Worm (Caenorhabditis elegans) whole organism, late embryonic: ENCODE data around the gene srw-85.

ENCODE experiments used
- C08G9.2 ChIP-seq: sonication (generic microtip); optimal IDR thresholded peaks from 2 replicates; lab custom pipeline; 2016; ENCODE audit warnings: mild to moderate bottlenecking, missing genetic modification characterization, moderate library complexity, missing compliant biosample characterization
- F13H6.1 ChIP-seq: sonication (generic microtip); optimal IDR thresholded peaks from 2 replicates; lab custom pipeline; 2016; ENCODE audit warnings: missing genetic modification characterization, missing compliant biosample characterization
- K02D7.2 ChIP-seq: sonication (generic microtip); optimal IDR thresholded peaks from 2 replicates; lab custom pipeline; 2017; ENCODE audit warnings: mild to moderate bottlenecking, missing genetic modification characterization, missing compliant biosample characterization
- T23F11.4 ChIP-seq: fragments of 200-800 bp; sonication (Bioruptor generic); optimal IDR thresholded peaks from 2 replicates; lab custom pipeline; 2018; ENCODE audit warnings: mild to moderate bottlenecking, missing genetic modification characterization, missing compliant biosample characterization
- Y22D7AL.16 ChIP-seq: sonication (generic microtip); optimal IDR thresholded peaks from 2 replicates; lab custom pipeline; 2016; ENCODE audit warnings: missing genetic modification characterization, missing compliant biosample characterization
- ahr-1 ChIP-seq: sonication (generic microtip); optimal IDR thresholded peaks from 2 replicates; lab custom pipeline; 2016; ENCODE audit warnings: missing genetic modification characterization, missing compliant biosample characterization
- ceh-18 ChIP-seq: sonication (generic microtip); optimal IDR thresholded peaks from 2 replicates; lab custom pipeline; 2016; ENCODE audit warnings: missing genetic modification characterization, missing compliant biosample characterization
- ceh-31 ChIP-seq: sonication (generic microtip); optimal IDR thresholded peaks from 2 replicates; lab custom pipeline; 2016; ENCODE audit warnings: missing genetic modification characterization, missing compliant biosample characterization
- ceh-34 ChIP-seq: sonication (generic microtip); optimal IDR thresholded peaks from 2 replicates; lab custom pipeline; 2016; ENCODE audit warnings: mild to moderate bottlenecking, missing genetic modification characterization, missing compliant biosample characterization
- ceh-45 ChIP-seq: fragments of 200-800 bp; sonication (Bioruptor generic); IDR thresholded peaks from 2 replicates; pipeline ENCODE4 v1.3.6; 2022; ENCODE audit warnings: missing genetic modification reagents, missing genetic modification characterization, missing compliant biosample characterization
- ceh-48 ChIP-seq: sonication (generic microtip); optimal IDR thresholded peaks from 2 replicates; lab custom pipeline; 2016; ENCODE audit warnings: missing genetic modification characterization, inconsistent platforms, missing compliant biosample characterization
- ceh-6 ChIP-seq: fragments of 200-800 bp; sonication (Bioruptor generic); optimal IDR thresholded peaks from 2 replicates; lab custom pipeline; 2018; ENCODE audit warnings: mild to moderate bottlenecking, missing genetic modification characterization, missing compliant biosample characterization
- ceh-9 ChIP-seq: sonication (generic microtip); optimal IDR thresholded peaks from 2 replicates; lab custom pipeline; 2016; ENCODE audit warnings: mild to moderate bottlenecking, missing genetic modification characterization, inconsistent platforms, missing compliant biosample characterization
- dve-1 ChIP-seq: sonication (generic microtip); optimal IDR thresholded peaks from 2 replicates; lab custom pipeline; 2017; ENCODE audit warnings: antibody characterized with exemption, mild to moderate bottlenecking, missing genetic modification characterization, missing compliant biosample characterization
- elt-4 ChIP-seq: sonication (generic microtip); optimal IDR thresholded peaks from 2 replicates; lab custom pipeline; 2016; ENCODE audit warnings: missing genetic modification characterization, missing compliant biosample characterization
- ets-4 ChIP-seq: sonication (generic microtip); optimal IDR thresholded peaks from 2 replicates; lab custom pipeline; 2016; ENCODE audit warnings: missing genetic modification characterization, missing compliant biosample characterization
- eyg-1 ChIP-seq: sonication (generic microtip); optimal IDR thresholded peaks from 2 replicates; lab custom pipeline; 2016; ENCODE audit warnings: missing genotype, missing genetic modification characterization, missing compliant biosample characterization
- fax-1 ChIP-seq: sonication (generic microtip); optimal IDR thresholded peaks from 2 replicates; lab custom pipeline; 2016; ENCODE audit warnings: missing genotype, missing genetic modification characterization, missing compliant biosample characterization
- fkh-6 ChIP-seq: sonication (generic microtip); optimal IDR thresholded peaks from 2 replicates; lab custom pipeline; 2016; ENCODE audit warnings: missing genetic modification characterization, missing compliant biosample characterization
- gmeb-2 ChIP-seq: sonication (generic microtip); optimal IDR thresholded peaks from 2 replicates; lab custom pipeline; 2016; ENCODE audit warnings: missing genetic modification characterization, inconsistent platforms, missing compliant biosample characterization
- hlh-13 ChIP-seq: fragments of 200-800 bp; sonication (Bioruptor generic); optimal IDR thresholded peaks from 2 replicates; lab custom pipeline; 2018; ENCODE audit warnings: mild to moderate bottlenecking, missing genetic modification characterization, missing compliant biosample characterization
- hlh-30 ChIP-seq: sonication (generic microtip); optimal IDR thresholded peaks from 2 replicates; lab custom pipeline; 2017; ENCODE audit warnings: antibody characterized with exemption, missing genetic modification characterization, missing compliant biosample characterization; ENCODE audit not compliant: insufficient read depth
- lim-6 ChIP-seq: sonication (generic microtip); optimal IDR thresholded peaks from 2 replicates; lab custom pipeline; 2016; ENCODE audit warnings: missing genetic modification characterization, missing compliant biosample characterization
- lin-11 ChIP-seq: fragments of 200-800 bp; sonication (Bioruptor generic); optimal IDR thresholded peaks from 2 replicates; lab custom pipeline; 2018; ENCODE audit warnings: mild to moderate bottlenecking, missing genetic modification characterization, missing compliant biosample characterization
- madf-2 ChIP-seq: sonication (generic microtip); optimal IDR thresholded peaks from 2 replicates; lab custom pipeline; 2017; ENCODE audit warnings: missing genetic modification characterization, missing compliant biosample characterization
- mec-3 ChIP-seq: sonication (generic microtip); optimal IDR thresholded peaks from 2 replicates; lab custom pipeline; 2016; ENCODE audit warnings: borderline replicate concordance, missing genetic modification characterization, missing compliant biosample characterization
- nhr-11 ChIP-seq: fragments of 150-350 bp; optimal IDR thresholded peaks from 2 replicates; lab custom pipeline; 2014; ENCODE audit warnings: missing biosample characterization, missing genetic modification characterization
- nhr-232 ChIP-seq: sonication (generic microtip); optimal IDR thresholded peaks from 2 replicates; lab custom pipeline; 2016; ENCODE audit warnings: missing genetic modification characterization, missing compliant biosample characterization
- npax-4 ChIP-seq: sonication (generic microtip); optimal IDR thresholded peaks from 2 replicates; lab custom pipeline; 2016; ENCODE audit warnings: missing genetic modification characterization, missing compliant biosample characterization
- odd-2 ChIP-seq: sonication (generic microtip); optimal IDR thresholded peaks from 2 replicates; lab custom pipeline; 2017; ENCODE audit warnings: antibody characterized with exemption, mild to moderate bottlenecking, missing genetic modification characterization, missing compliant biosample characterization
- pag-3 ChIP-seq: sonication (generic microtip); optimal IDR thresholded peaks from 2 replicates; lab custom pipeline; 2016; ENCODE audit warnings: missing compliant biosample characterization, missing genetic modification characterization, borderline replicate concordance
- pqm-1 ChIP-seq: sonication (generic microtip); optimal IDR thresholded peaks from 2 replicates; lab custom pipeline; 2016; ENCODE audit warnings: missing genetic modification characterization, missing compliant biosample characterization
- pros-1 ChIP-seq: fragments of 150-350 bp; optimal IDR thresholded peaks from 2 replicates; lab custom pipeline; 2014; ENCODE audit warnings: missing biosample characterization, missing genetic modification reagents, missing genetic modification characterization
- sox-2 ChIP-seq: fragments of 200-800 bp; sonication (Bioruptor generic); IDR thresholded peaks from 2 replicates; pipeline ENCODE4 v1.3.6; 2022; ENCODE audit warnings: missing genetic modification reagents, missing genetic modification characterization, missing compliant biosample characterization
- sox-4 ChIP-seq: sonication (generic microtip); optimal IDR thresholded peaks from 2 replicates; lab custom pipeline; 2017; ENCODE audit warnings: mild to moderate bottlenecking, missing genetic modification characterization, inconsistent platforms, missing compliant biosample characterization
- tbx-2 ChIP-seq: sonication (generic microtip); optimal IDR thresholded peaks from 2 replicates; lab custom pipeline; 2016; ENCODE audit warnings: missing genetic modification characterization, missing compliant biosample characterization
- ttx-3 ChIP-seq: sonication (generic microtip); optimal IDR thresholded peaks from 2 replicates; lab custom pipeline; 2016; ENCODE audit warnings: missing genetic modification reagents, missing genetic modification characterization, missing compliant biosample characterization
- unc-55 ChIP-seq: sonication (generic microtip); optimal IDR thresholded peaks from 2 replicates; lab custom pipeline; 2017; ENCODE audit warnings: missing biosample characterization, missing genetic modification reagents, missing genetic modification characterization
- zip-5 ChIP-seq: sonication (generic microtip); optimal IDR thresholded peaks from 2 replicates; lab custom pipeline; 2016; ENCODE audit warnings: missing genetic modification characterization, missing compliant biosample characterization

Gene srw-85

DNA sequence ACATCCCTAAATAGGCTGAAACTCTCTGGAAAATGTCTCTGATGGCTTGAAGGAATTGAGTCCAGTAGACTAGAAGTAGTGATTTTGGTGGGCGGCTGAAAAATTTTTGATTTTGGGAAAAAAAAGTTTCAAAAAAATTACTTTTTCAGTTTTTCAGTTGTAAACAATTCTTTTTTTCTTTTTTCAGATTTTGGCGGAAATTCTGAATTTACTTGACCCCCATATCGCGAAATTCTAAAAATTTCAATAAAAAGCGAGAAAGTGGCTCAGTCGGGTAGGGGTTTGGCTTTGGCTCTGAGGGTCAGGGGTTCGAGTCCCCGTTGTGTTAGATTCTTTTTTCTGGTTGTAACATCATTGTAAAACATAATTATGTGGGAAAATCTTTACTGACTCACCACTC lies at the start of gene srw-85:
Gene srw-85 (minus strand): TSS at position 101 of the 400 bp plus-strand sequence.
- TF ChIP-seq odd-2 (tag; lab: Kevin White, UChicago) (no peak), eyg-1 (tag; lab: Kevin White, UChicago) (no peak), npax-4 (no peak), ceh-48 (no peak), gmeb-2 (no peak), F13H6.1 (no peak), T23F11.4 (GFP tag; lab: Kevin White, UChicago) (no peak), ceh-34 (no peak), nhr-11 (tag; lab: Kevin White, UChicago) (no peak), mec-3 (tag; lab: Kevin White, UChicago) (no peak), C08G9.2 (no peak), hlh-30 (tag; lab: Kevin White, UChicago) (no peak), tbx-2 (tag; lab: Kevin White, UChicago) (no peak), ceh-45 (GFP tag; lab: Robert Waterston, UW) (no peak), K02D7.2 (tag; lab: Kevin White, UChicago) (no peak), nhr-232 (tag; lab: Kevin White, UChicago) (no peak), pag-3 (tag; lab: Kevin White, UChicago) (no peak), Y22D7AL.16 (tag; lab: Kevin White, UChicago) (no peak), unc-55 (no peak), fkh-6 (tag; lab: Kevin White, UChicago) (no peak)
- TF ChIP-seq, all 69 proteins: peak for 0

- TF ChIP-seq nhr-11 (tag; lab: Kevin White, UChicago) (no peak), zip-5 (tag; lab: Kevin White, UChicago) (no peak), nhr-232 (tag; lab: Kevin White, UChicago) (no peak), sox-2 (GFP tag; lab: Robert Waterston, UW) (no peak), ceh-6 (GFP tag; lab: Kevin White, UChicago) (no peak), ceh-31 (tag; lab: Kevin White, UChicago) (no peak), fax-1 (tag; lab: Kevin White, UChicago) (no peak), C08G9.2 (no peak), ahr-1 (tag; lab: Kevin White, UChicago) (no peak)
Measured at ce11 chrV:19477852-19478251, 46.9 kb upstream of the srw-85 start, which contains the start of gene Y43F8B.9. TSS of gene Y43F8B.9 (plus strand) at chrV:19478152.

DNA sequence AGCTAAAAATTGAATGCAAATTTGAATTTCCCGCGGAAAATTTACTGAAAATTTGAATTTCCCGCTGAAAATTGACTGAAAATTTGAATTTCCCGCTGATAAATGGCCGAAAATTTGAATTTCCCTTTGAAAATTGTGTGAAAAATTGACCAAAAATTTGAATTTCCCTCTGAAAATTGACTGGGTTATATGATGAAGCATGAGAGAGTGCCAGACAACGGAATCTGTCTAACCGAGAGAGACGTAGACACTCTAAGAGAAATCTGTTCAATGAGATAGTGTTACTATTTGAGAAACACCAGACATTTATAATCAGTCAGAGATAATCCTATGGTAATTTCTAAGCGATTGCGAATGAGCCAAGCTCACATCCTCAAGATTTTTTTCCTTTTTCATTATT lies 46.4 kb upstream of the srw-85 start:
- TF ChIP-seq madf-2 (no peak), ttx-3 (tag; lab: Kevin White, UChicago) (no peak), nhr-11 (tag; lab: Kevin White, UChicago) (no peak), lim-6 (tag; lab: Kevin White, UChicago) (no peak), gmeb-2 (no peak), pros-1 (tag; lab: Kevin White, UChicago) (no peak), sox-4 (tag; lab: Kevin White, UChicago) (no peak), eyg-1 (tag; lab: Kevin White, UChicago) (no peak), elt-4 (no peak), ceh-18 (no peak), hlh-13 (GFP tag; lab: Kevin White, UChicago) (no peak), npax-4 (no peak), ceh-9 (tag; lab: Kevin White, UChicago) (no peak), ahr-1 (tag; lab: Kevin White, UChicago) (no peak), mec-3 (tag; lab: Kevin White, UChicago) (no peak), T23F11.4 (GFP tag; lab: Kevin White, UChicago) (no peak), odd-2 (tag; lab: Kevin White, UChicago) (no peak)

DNA sequence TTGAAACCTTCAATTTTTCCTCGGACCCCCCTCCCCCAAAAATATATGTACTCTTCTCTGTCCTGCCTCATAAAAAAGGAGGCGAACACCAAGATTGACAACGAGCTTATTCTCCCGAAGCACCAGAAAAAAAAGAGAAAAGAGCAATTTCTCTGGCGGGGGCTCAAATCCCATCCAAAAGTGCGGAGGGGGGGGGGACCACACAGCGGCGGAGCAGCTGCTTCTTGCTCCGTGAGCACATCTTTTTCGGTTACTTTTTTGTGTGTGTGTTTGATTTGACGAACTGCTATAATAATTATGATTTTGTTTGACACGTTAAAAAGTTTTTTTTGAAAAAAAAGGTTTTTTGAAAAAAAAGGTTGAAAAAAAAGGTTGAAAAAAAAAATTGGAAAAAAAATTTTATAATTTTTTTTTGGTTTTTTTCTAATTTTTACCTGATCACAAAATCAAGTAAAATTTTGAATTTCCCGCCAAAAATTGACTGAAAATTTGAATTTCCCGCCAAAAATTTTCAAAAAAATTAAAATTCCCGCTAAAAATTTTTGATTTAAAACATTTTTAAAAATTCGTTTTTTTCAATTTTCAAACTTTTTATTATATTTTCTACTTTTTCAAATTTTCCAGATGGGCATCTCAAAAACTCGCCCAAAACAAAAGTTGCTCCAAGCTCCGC lies 43.0 kb upstream of the srw-85 start, which contains the start of gene Y43F8B.10:
Gene Y43F8B.10 (plus strand): TSS at position 623 of the 673 bp plus-strand sequence.
- TF ChIP-seq sox-2 (GFP tag; lab: Robert Waterston, UW), result no peak
- TF ChIP-seq nhr-11 (tag; lab: Kevin White, UChicago), result no peak
- no peak for TF ChIP-seq ets-4
- no peak for TF ChIP-seq ceh-9 (tag; lab: Kevin White, UChicago)
- TF ChIP-seq ahr-1 (tag; lab: Kevin White, UChicago), result no peak
- TF ChIP-seq hlh-30 (tag; lab: Kevin White, UChicago), result no peak
- TF ChIP-seq lin-11 (tag; lab: Kevin White, UChicago), result no peak
- no peak for TF ChIP-seq dve-1
- no peak for TF ChIP-seq odd-2 (tag; lab: Kevin White, UChicago)
- no peak for TF ChIP-seq fax-1 (tag; lab: Kevin White, UChicago)
- no peak for TF ChIP-seq ceh-45 (GFP tag; lab: Robert Waterston, UW)
- TF ChIP-seq pqm-1 (tag; lab: Kevin White, UChicago), result no peak
